Worm (Caenorhabditis elegans) whole organism, L3 larva: ENCODE results near the gene C33C12.7.

Experiments
- ama-1 ChIP-seq: fragments of 150-350 bp; optimal IDR thresholded peaks from 2 replicates; lab custom pipeline; 2018
- ceh-82 ChIP-seq: fragments of 150-350 bp; optimal IDR thresholded peaks from 2 replicates; lab custom pipeline; 2014; ENCODE audit warnings: missing biosample characterization, missing genetic modification characterization
- fos-1 ChIP-seq: fragments of 150-350 bp; optimal IDR thresholded peaks from 2 replicates; lab custom pipeline; 2014; ENCODE audit warnings: missing biosample characterization, missing genetic modification characterization
- nfya-1 ChIP-seq: sonication (generic microtip); optimal IDR thresholded peaks from 2 replicates; lab custom pipeline; 2017; ENCODE audit warnings: missing genetic modification characterization, mild to moderate bottlenecking, missing compliant biosample characterization, antibody characterized with exemption, moderate library complexity; ENCODE audit not compliant: insufficient read depth
- snpc-4 ChIP-seq: fragments of 150-350 bp; optimal IDR thresholded peaks from 2 replicates; lab custom pipeline; 2014; ENCODE audit warnings: missing biosample characterization, missing genetic modification characterization
- ztf-11 ChIP-seq: fragments of 150-350 bp; optimal IDR thresholded peaks from 2 replicates; lab custom pipeline; 2014; ENCODE audit warnings: missing biosample characterization, missing genetic modification characterization

DNA sequence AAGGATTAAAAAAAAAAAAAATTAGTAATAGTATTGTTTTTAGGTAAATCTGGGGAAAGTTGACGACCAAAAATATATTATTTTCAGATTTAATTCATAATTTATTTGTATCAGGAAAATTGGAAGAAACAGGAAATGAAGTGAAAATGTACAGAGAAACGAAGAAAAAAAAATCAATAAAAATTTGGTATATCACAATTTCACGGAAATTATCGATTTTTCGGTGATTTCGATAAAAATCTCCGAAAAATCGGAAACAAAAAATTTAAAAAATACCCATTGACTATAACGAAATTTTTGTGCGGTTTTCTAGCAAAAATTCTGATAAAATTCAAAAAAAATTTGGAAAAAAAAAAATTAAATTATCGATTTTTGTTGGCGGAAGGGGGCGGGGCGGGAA lies 17.0 kb upstream of the C33C12.7 start:
- no peak for TF ChIP-seq ama-1
- TF ChIP-seq ztf-11 (tag; lab: Kevin White, UChicago), result no peak
- no peak for TF ChIP-seq ceh-82
- TF ChIP-seq fos-1, result no peak
- no peak for TF ChIP-seq nfya-1 (tag; lab: Kevin White, UChicago)
- no peak for TF ChIP-seq snpc-4 (tag; lab: Kevin White, UChicago)
